Worm (Caenorhabditis elegans) whole organism, young adult: ENCODE data around the gene csn-5.
A peak's percentile ranks its signal among the peaks of the same experiment; 100 is the strongest.

Source experiments
- B0336.3 ChIP-seq: fragments of 200-800 bp; sonication (Bioruptor generic); IDR thresholded peaks from 2 replicates; pipeline ENCODE4 v1.3.6; 2022; ENCODE audit warnings: missing genetic modification characterization, missing compliant biosample characterization
- C06A6.2 ChIP-seq: fragments of 200-800 bp; sonication (Bioruptor generic); conservative IDR thresholded peaks from 2 replicates; pipeline ENCODE4 v1.3.6; 2022; ENCODE audit warnings: missing genetic modification characterization, missing compliant biosample characterization
- F37B4.10 ChIP-seq: fragments of 200-800 bp; sonication (Bioruptor generic); IDR thresholded peaks from 2 replicates; pipeline ENCODE4 v1.3.6; 2022; ENCODE audit warnings: missing genetic modification characterization, missing compliant biosample characterization
- K12H6.12 ChIP-seq: fragments of 200-800 bp; sonication (Bioruptor generic); optimal IDR thresholded peaks from 2 replicates; lab custom pipeline; 2018; ENCODE audit warnings: mild to moderate bottlenecking, missing genetic modification characterization, missing compliant biosample characterization
- ZK185.1 ChIP-seq: sonication (generic microtip); optimal IDR thresholded peaks from 2 replicates; lab custom pipeline; 2016; ENCODE audit warnings: mild to moderate bottlenecking, missing genetic modification characterization, missing compliant biosample characterization; ENCODE audit not compliant: poor library complexity, severe bottlenecking
- atf-7 ChIP-seq: sonication (generic microtip); optimal IDR thresholded peaks from 2 replicates; lab custom pipeline; 2017; ENCODE audit warnings: mild to moderate bottlenecking, missing genetic modification characterization, missing compliant biosample characterization
- attf-3 ChIP-seq: fragments of 200-800 bp; sonication (Bioruptor generic); conservative IDR thresholded peaks from 2 replicates; pipeline ENCODE4 v1.3.6; 2022; ENCODE audit warnings: missing genetic modification reagents, missing genetic modification characterization, missing compliant biosample characterization
- attf-5 ChIP-seq: fragments of 200-800 bp; sonication (Bioruptor generic); optimal IDR thresholded peaks from 2 replicates; lab custom pipeline; 2018; ENCODE audit warnings: mild to moderate bottlenecking, missing genetic modification characterization, missing compliant biosample characterization
- attf-6 ChIP-seq: fragments of 200-800 bp; sonication (Bioruptor generic); IDR thresholded peaks from 2 replicates; pipeline ENCODE4 v1.3.6; 2022; ENCODE audit warnings: missing genetic modification reagents, missing genetic modification characterization, missing compliant biosample characterization
- bed-2 ChIP-seq: fragments of 200-800 bp; sonication (Bioruptor generic); IDR thresholded peaks from 2 replicates; pipeline ENCODE4 v1.3.6; 2022; ENCODE audit warnings: missing genetic modification reagents, missing genetic modification characterization, missing compliant biosample characterization
- ccch-3 ChIP-seq: fragments of 200-800 bp; sonication (Bioruptor generic); optimal IDR thresholded peaks from 2 replicates; lab custom pipeline; 2018; ENCODE audit warnings: mild to moderate bottlenecking, missing genetic modification characterization, missing compliant biosample characterization
- cebp-1 ChIP-seq, 2 experiments: fragments of 200-800 bp in 1 of 2; sonication (Bioruptor generic) in 1 of 2; sonication (generic microtip) in 1 of 2; IDR thresholded peaks in 1 of 2; optimal IDR thresholded peaks in 1 of 2; 2 replicates each; pipeline versions ENCODE4 v1.3.6 to Lab custom; 2017 to 2022; ENCODE audit warnings: missing compliant biosample characterization in 2 of 2, missing genetic modification characterization in 2 of 2, mild to moderate bottlenecking in 1 of 2, missing genetic modification reagents in 1 of 2, moderate library complexity in 1 of 2
- ceh-27 ChIP-seq: fragments of 200-800 bp; sonication (Bioruptor generic); optimal IDR thresholded peaks from 2 replicates; lab custom pipeline; 2018; ENCODE audit warnings: mild to moderate bottlenecking, missing genetic modification characterization, moderate library complexity, missing compliant biosample characterization
- ceh-40 ChIP-seq: fragments of 200-800 bp; sonication (Bioruptor generic); IDR thresholded peaks from 2 replicates; pipeline ENCODE4 v1.3.6; 2022; ENCODE audit warnings: missing genetic modification characterization, missing compliant biosample characterization
- ceh-91 ChIP-seq: fragments of 200-800 bp; sonication (Bioruptor generic); IDR thresholded peaks from 2 replicates; pipeline ENCODE4 v1.3.6; 2022; ENCODE audit warnings: missing genetic modification reagents, missing genetic modification characterization, missing compliant biosample characterization
- chd-7 ChIP-seq: sonication (generic microtip); optimal IDR thresholded peaks from 2 replicates; lab custom pipeline; 2016; ENCODE audit warnings: mild to moderate bottlenecking, missing genetic modification characterization, moderate library complexity, missing compliant biosample characterization
- die-1 ChIP-seq: sonication (generic microtip); optimal IDR thresholded peaks from 2 replicates; lab custom pipeline; 2016; ENCODE audit warnings: missing genotype, mild to moderate bottlenecking, missing genetic modification characterization, missing compliant biosample characterization
- dox-1 ChIP-seq: fragments of 200-800 bp; sonication (Bioruptor generic); IDR thresholded peaks from 2 replicates; pipeline ENCODE4 v1.3.6; 2022; ENCODE audit warnings: missing genetic modification reagents, missing genetic modification characterization, missing compliant biosample characterization
- dpff-1 ChIP-seq: sonication (generic microtip); optimal IDR thresholded peaks from 2 replicates; lab custom pipeline; 2017; ENCODE audit warnings: mild to moderate bottlenecking, missing genetic modification characterization, missing compliant biosample characterization
- dpl-1 ChIP-seq: fragments of 150-350 bp; optimal IDR thresholded peaks from 2 replicates; lab custom pipeline; 2014; ENCODE audit warnings: missing biosample characterization, missing genetic modification reagents, missing genetic modification characterization
- efl-1 ChIP-seq: fragments of 150-350 bp; optimal IDR thresholded peaks from 2 replicates; lab custom pipeline; 2014; ENCODE audit warnings: missing biosample characterization, missing genetic modification reagents, missing genetic modification characterization
- ekl-4 ChIP-seq: fragments of 200-800 bp; sonication (Bioruptor generic); IDR thresholded peaks from 2 replicates; pipeline ENCODE4 v1.3.6; 2022; ENCODE audit warnings: missing genetic modification reagents, missing genetic modification characterization, missing compliant biosample characterization
- hsf-1 ChIP-seq: fragments of 200-800 bp; sonication (Bioruptor generic); IDR thresholded peaks from 2 replicates; pipeline ENCODE4 v1.3.6; 2022; ENCODE audit warnings: missing genetic modification reagents, missing genetic modification characterization, missing compliant biosample characterization
- lin-26 ChIP-seq: fragments of 200-800 bp; sonication (Bioruptor generic); IDR thresholded peaks from 2 replicates; pipeline ENCODE4 v1.3.6; 2022; ENCODE audit warnings: missing genetic modification reagents, missing genetic modification characterization, missing compliant biosample characterization
- lin-40 ChIP-seq: sonication (generic microtip); optimal IDR thresholded peaks from 2 replicates; lab custom pipeline; 2016; ENCODE audit warnings: missing genetic modification characterization, mild to moderate bottlenecking, missing compliant biosample characterization, missing genotype, missing genetic modification reagents
- lin-54 ChIP-seq: fragments of 200-800 bp; sonication (Bioruptor generic); optimal IDR thresholded peaks from 2 replicates; lab custom pipeline; 2018; ENCODE audit warnings: mild to moderate bottlenecking, missing genetic modification characterization, missing compliant biosample characterization
- madf-10 ChIP-seq: sonication (generic microtip); optimal IDR thresholded peaks from 2 replicates; lab custom pipeline; 2016; ENCODE audit warnings: mild to moderate bottlenecking, missing genetic modification characterization, missing compliant biosample characterization
- madf-6 ChIP-seq: fragments of 200-800 bp; sonication (Bioruptor generic); IDR thresholded peaks from 2 replicates; pipeline ENCODE4 v1.3.6; 2022; ENCODE audit warnings: missing genetic modification reagents, missing genetic modification characterization, missing compliant biosample characterization
- mcd-1 ChIP-seq: fragments of 200-800 bp; sonication (Bioruptor generic); IDR thresholded peaks from 2 replicates; pipeline ENCODE4 v1.3.6; 2022; ENCODE audit warnings: missing genetic modification reagents, missing genetic modification characterization, missing compliant biosample characterization
- nfyb-1 ChIP-seq: fragments of 200-800 bp; sonication (Bioruptor generic); IDR thresholded peaks from 2 replicates; pipeline ENCODE4 v1.3.6; 2022; ENCODE audit warnings: missing genetic modification reagents, missing genetic modification characterization, missing compliant biosample characterization
- nhr-90 ChIP-seq: sonication (generic microtip); optimal IDR thresholded peaks from 2 replicates; lab custom pipeline; 2016; ENCODE audit warnings: missing genotype, mild to moderate bottlenecking, missing genetic modification characterization, missing compliant biosample characterization
- rcor-1 ChIP-seq: fragments of 200-800 bp; sonication (Bioruptor generic); IDR thresholded peaks from 2 replicates; pipeline ENCODE4 v1.3.6; 2022; ENCODE audit warnings: missing genetic modification reagents, missing genetic modification characterization, missing compliant biosample characterization
- repo-1 ChIP-seq: sonication (generic microtip); optimal IDR thresholded peaks from 2 replicates; lab custom pipeline; 2017; ENCODE audit warnings: mild to moderate bottlenecking, missing genetic modification characterization, missing compliant biosample characterization
- rpc-1 ChIP-seq, 2 experiments: fragments of 150-350 bp in 1 of 2; sonication (generic microtip) in 1 of 2; optimal IDR thresholded peaks; 2 replicates each; lab custom pipeline; 2014 to 2018; ENCODE audit warnings: missing biosample characterization in 1 of 2, missing genetic modification characterization in 1 of 2, missing genetic modification reagents in 1 of 2, missing genotype in 1 of 2
- snpc-1.1 ChIP-seq: sonication (generic microtip); optimal IDR thresholded peaks from 2 replicates; lab custom pipeline; 2017; ENCODE audit warnings: missing genetic modification characterization, mild to moderate bottlenecking, missing compliant biosample characterization, antibody characterized with exemption, moderate library complexity, missing genotype, missing genetic modification reagents; ENCODE audit not compliant: insufficient read depth
- snpc-4 ChIP-seq, 5 experiments: fragments of 150-350 bp in 1 of 5; sonication (generic microtip) in 4 of 5; optimal IDR thresholded peaks; 2 replicates each; lab custom pipeline; 2014 to 2018; ENCODE audit warnings: missing genetic modification characterization in 5 of 5, missing biosample characterization in 3 of 5, antibody characterized with exemption in 2 of 5, mild to moderate bottlenecking in 2 of 5, missing compliant biosample characterization in 2 of 5, missing genotype in 2 of 5, moderate library complexity in 2 of 5, missing genetic modification reagents in 1 of 5
- somi-1 ChIP-seq: fragments of 200-800 bp; sonication (Bioruptor generic); optimal IDR thresholded peaks from 2 replicates; lab custom pipeline; 2018; ENCODE audit warnings: mild to moderate bottlenecking, missing genetic modification characterization, missing compliant biosample characterization
- tbp1 ChIP-seq: fragments of 200-800 bp; sonication (Bioruptor generic); optimal IDR thresholded peaks from 2 replicates; lab custom pipeline; 2018; ENCODE audit warnings: mild to moderate bottlenecking, missing genetic modification characterization, missing compliant biosample characterization
- unc-62 ChIP-seq: fragments of 150-350 bp; optimal IDR thresholded peaks from 2 replicates; lab custom pipeline; 2014; ENCODE audit warnings: missing biosample characterization, missing genetic modification reagents, missing genetic modification characterization
- xnd-1 ChIP-seq: sonication (generic microtip); optimal IDR thresholded peaks from 2 replicates; lab custom pipeline; 2016; ENCODE audit warnings: missing genotype, missing genetic modification reagents, missing genetic modification characterization, missing compliant biosample characterization
- zfh-2 ChIP-seq: fragments of 200-800 bp; sonication (Bioruptor generic); conservative IDR thresholded peaks from 2 replicates; pipeline ENCODE4 v1.3.6; 2022; ENCODE audit warnings: missing genetic modification reagents, missing genetic modification characterization, missing compliant biosample characterization
- ztf-26 ChIP-seq: sonication (generic microtip); optimal IDR thresholded peaks from 2 replicates; lab custom pipeline; 2017; ENCODE audit warnings: missing genetic modification characterization, missing compliant biosample characterization
- ztf-28 ChIP-seq: fragments of 200-800 bp; sonication (Bioruptor generic); IDR thresholded peaks from 2 replicates; pipeline ENCODE4 v1.3.6; 2022; ENCODE audit warnings: missing genetic modification reagents, missing genetic modification characterization, missing compliant biosample characterization

csn-5 gene

ce11 chrIV:5655966-5656389, 6.6 kb downstream of the csn-5 start (continued):
- TF ChIP-seq lin-54 = peak; percentile 71
- peak; percentile 88 for TF ChIP-seq atf-7 (tag; lab: Kevin White, UChicago)
- no peak for TF ChIP-seq ccch-3 (GFP tag; lab: Kevin White, UChicago)
- peak; percentile 68 for TF ChIP-seq ztf-26
- TF ChIP-seq lin-40 (tag; lab: Kevin White, UChicago) = peak; percentile 66
- TF ChIP-seq nhr-90 = peak; percentile 23
- peak; percentile 59; the same call in 1 of the 2 replicates for TF ChIP-seq nfyb-1 (GFP tag; lab: Robert Waterston, UW)

ce11 chrIV:5657126-5657666, 7.9 kb downstream of the csn-5 start:
- TF ChIP-seq B0336.3 (peak; percentile 68), somi-1 (peak; percentile 56), snpc-4 (GFP tag; optimal IDR thresholded peaks at IDR 0.05; lab: Kevin White, UChicago) (no peak), snpc-4 (tag; optimal IDR thresholded peaks at IDR 0.05; lab: Kevin White, UChicago) (peak; percentile 25 to 68 (median 48)), zfh-2 (peak; percentile 80; the same call in 1 of the 2 replicates), cebp-1 (GFP tag; IDR thresholded peaks at IDR 0.05; lab: Robert Waterston, UW) (0 out of 2 replicates have a peak, but pooled peaks have one; percentile 48), cebp-1 (tag; optimal IDR thresholded peaks at IDR 0.05; lab: Kevin White, UChicago) (peak; percentile 72), atf-7 (tag; lab: Kevin White, UChicago) (peak; percentile 30), nfyb-1 (GFP tag; lab: Robert Waterston, UW) (peak; percentile 58; the same call in 1 of the 2 replicates), hsf-1 (GFP tag; lab: Robert Waterston, UW) (peak; percentile 56; the same call in 1 of the 2 replicates), ztf-28 (GFP tag; lab: Robert Waterston, UW) (0 out of 2 replicates have a peak, but pooled peaks have one; percentile 28), madf-6 (peak; percentile 86), lin-54 (peak; percentile 48), unc-62 (GFP tag; lab: Kevin White, UChicago) (no peak), dpff-1 (tag; lab: Kevin White, UChicago) (no peak), dpl-1 (GFP tag; lab: Kevin White, UChicago) (peak; percentile 18), attf-5 (peak; percentile 71), madf-10 (tag; lab: Kevin White, UChicago) (peak; percentile 51), K12H6.12 (peak; percentile 72), mcd-1 (0 out of 2 replicates have a peak, but pooled peaks have one; percentile 5), C06A6.2 (0 out of 2 replicates have a peak, but pooled peaks have one; percentile 56), attf-3 (0 out of 2 replicates have a peak, but pooled peaks have one; percentile 22), ccch-3 (GFP tag; lab: Kevin White, UChicago) (no peak), snpc-1.1 (tag; lab: Kevin White, UChicago) (no peak), attf-6 (no peak), ZK185.1 (tag; lab: Kevin White, UChicago) (peak; percentile 57), F37B4.10 (GFP tag; lab: Robert Waterston, UW) (no peak), rcor-1 (no peak), bed-2 (GFP tag; lab: Robert Waterston, UW) (no peak), xnd-1 (tag; lab: Kevin White, UChicago) (peak; percentile 57), rpc-1 (optimal IDR thresholded peaks at IDR 0.05; lab: Kevin White, UChicago) (no peak), rpc-1 (tag; optimal IDR thresholded peaks at IDR 0.05; lab: Kevin White, UChicago) (no peak), ekl-4 (GFP tag; lab: Robert Waterston, UW) (peak; percentile 56; the same call in 1 of the 2 replicates), ceh-27 (GFP tag; lab: Kevin White, UChicago) (peak; percentile 9), dox-1 (GFP tag; lab: Robert Waterston, UW) (peak; percentile 66), lin-40 (tag; lab: Kevin White, UChicago) (peak; percentile 77), chd-7 (tag; lab: Kevin White, UChicago) (peak; percentile 35), efl-1 (GFP tag; lab: Kevin White, UChicago) (peak; percentile 78), ztf-26 (peak; percentile 57), lin-26 (GFP tag; lab: Robert Waterston, UW) (peak; percentile 44; the same call in 1 of the 2 replicates), ceh-40 (GFP tag; lab: Robert Waterston, UW) (no peak), repo-1 (no peak), tbp1 (peak; percentile 28), ceh-91 (GFP tag; lab: Robert Waterston, UW) (0 out of 2 replicates have a peak, but pooled peaks have one; percentile 26), die-1 (tag; lab: Kevin White, UChicago) (peak; percentile 59)
